Fruit fly (Drosophila melanogaster): ENCODE data around the gene CG34316.

CG34316 gene

DNA sequence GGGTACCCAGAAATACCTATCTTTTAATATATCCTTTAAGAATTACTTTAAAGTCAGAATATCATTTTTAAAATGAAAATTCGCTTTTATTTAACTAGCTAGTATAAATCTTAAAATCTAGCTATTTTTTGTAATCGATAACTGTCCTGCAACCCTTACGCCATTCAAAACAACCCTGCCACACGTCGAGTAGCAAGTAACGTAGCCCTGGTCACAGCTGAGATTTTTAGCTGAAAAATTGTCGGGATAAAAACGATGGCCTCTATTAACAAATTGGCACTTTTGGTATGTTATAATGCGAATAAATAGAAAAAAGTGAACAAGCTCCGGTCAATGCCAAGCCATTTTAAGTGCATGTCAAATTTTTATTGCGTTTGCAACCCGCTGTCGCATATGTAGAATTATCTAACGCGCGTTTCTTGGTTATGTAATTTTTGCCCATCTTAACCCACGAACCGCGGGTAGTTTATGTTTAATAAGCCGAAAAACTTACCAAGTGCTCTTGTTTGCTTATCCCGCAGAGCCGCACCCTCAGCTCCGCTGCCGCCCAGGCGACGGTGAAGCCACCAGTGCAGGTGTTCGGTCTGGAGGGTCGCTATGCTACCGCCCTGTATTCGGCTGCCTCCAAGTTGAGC is 35.1 kb downstream of the CG34316 start, which contains the start of gene ATPsynO (continued):
- TF ChIP-seq NK7.1 (GFP tag; optimal IDR thresholded peaks at IDR 0.05) (no peak), Neu2 (GFP tag; optimal IDR thresholded peaks at IDR 0.05; ENCODE audit: borderline replicate concordance) (no peak), Mrtf (GFP tag; IDR thresholded peaks at IDR 0.05) (no peak), Tbp (GFP tag; optimal IDR thresholded peaks at IDR 0.05) (no peak), luna (GFP tag; optimal IDR thresholded peaks at IDR 0.05) (no peak), CG30431 (GFP tag; optimal IDR thresholded peaks at IDR 0.05) (no peak), unpg (GFP tag; optimal IDR thresholded peaks at IDR 0.05) (no peak), grau (tag; optimal IDR thresholded peaks at IDR 0.05) (peak; percentile 44), CG10654 (GFP tag; optimal IDR thresholded peaks at IDR 0.05) (no peak), al (GFP tag; IDR thresholded peaks at IDR 0.05) (no peak), Side (GFP tag; optimal IDR thresholded peaks at IDR 0.05) (no peak), CG18619 (GFP tag; optimal IDR thresholded peaks at IDR 0.05) (no peak), eyg (GFP tag; optimal IDR thresholded peaks at IDR 0.05) (peak; percentile 11), BEAF-32 (GFP tag; optimal IDR thresholded peaks at IDR 0.05) (peak; percentile 57), Ets65A (GFP tag) (peak; percentile 60), CG12219 (GFP tag; optimal IDR thresholded peaks at IDR 0.05) (no peak), nau (GFP tag; optimal IDR thresholded peaks at IDR 0.05) (no peak), gsb (GFP tag; IDR thresholded peaks at IDR 0.05) (no peak), ems (GFP tag; optimal IDR thresholded peaks at IDR 0.05) (no peak), fru (optimal IDR thresholded peaks at IDR 0.05) (no peak), CG6765 (GFP tag; optimal IDR thresholded peaks at IDR 0.05) (no peak), Spps (tag; optimal IDR thresholded peaks at IDR 0.05) (no peak), tap (tag; optimal IDR thresholded peaks at IDR 0.05) (no peak), Antp (GFP tag; optimal IDR thresholded peaks at IDR 0.05) (no peak), ind (GFP tag; optimal IDR thresholded peaks at IDR 0.05) (no peak), NFAT (GFP tag; IDR thresholded peaks at IDR 0.05) (no peak), caup (GFP tag; optimal IDR thresholded peaks at IDR 0.05; ENCODE audit: severe bottlenecking) (peak; percentile 23), Gsc (GFP tag; IDR thresholded peaks at IDR 0.05) (no peak), CG9797 (GFP tag; optimal IDR thresholded peaks at IDR 0.05) (peak; percentile 12), dmrt99B (tag; optimal IDR thresholded peaks at IDR 0.05) (no peak), CG10979 (tag; optimal IDR thresholded peaks at IDR 0.05) (peak; percentile 0), gro (GFP tag; optimal IDR thresholded peaks at IDR 0.05) (peak; percentile 51), CrebB (tag; optimal IDR thresholded peaks at IDR 0.05) (peak; percentile 11), dpn (GFP tag; optimal IDR thresholded peaks at IDR 0.05) (peak in 1 of 2 experiments; percentile 32), unc-4 (GFP tag; IDR thresholded peaks at IDR 0.05; ENCODE audit: partially characterized antibody) (peak; percentile 20; the same call in 1 of the 2 replicates), btn (GFP tag; optimal IDR thresholded peaks at IDR 0.05) (no peak), bigmax (GFP tag; optimal IDR thresholded peaks at IDR 0.05) (peak; percentile 86), ttk (GFP tag; IDR thresholded peaks at IDR 0.05) (no peak), CG14860 (GFP tag; IDR thresholded peaks at IDR 0.05; ENCODE audit: partially characterized antibody) (no peak; the same call in 2 of the 3 replicates), Xrp1 (GFP tag; IDR thresholded peaks at IDR 0.05) (0 out of 2 replicates have a peak, but pooled peaks have one; percentile 14), D (optimal IDR thresholded peaks at IDR 0.05) (no peak), D (GFP tag; optimal IDR thresholded peaks at IDR 0.05) (no peak), hkb (optimal IDR thresholded peaks at IDR 0.05) (no peak), hkb (GFP tag; IDR thresholded peaks at IDR 0.05) (no peak), CG3847 (GFP tag; IDR thresholded peaks at IDR 0.05) (peak; percentile 17; the same call in 1 of the 2 replicates), sna (GFP tag; IDR thresholded peaks at IDR 0.05; ENCODE audit: partially characterized antibody) (no peak), CG7928 (GFP tag; optimal IDR thresholded peaks at IDR 0.05) (peak; percentile 99), CG42726 (GFP tag; IDR thresholded peaks at IDR 0.05; ENCODE audit: partially characterized antibody) (peak; percentile 18; the same call in 1 of the 2 replicates), CG10543 (GFP tag; optimal IDR thresholded peaks at IDR 0.05) (no peak), bowl (GFP tag; IDR thresholded peaks at IDR 0.05) (no peak), sens (GFP tag) (peak; percentile 98)

Measured in whole organism, embryonic.